Fruit fly (Drosophila melanogaster): ENCODE data around the gene SecS.

dm6 chr3R:5622985-5623630, 21.9 kb downstream of the SecS start:
- TF ChIP-seq D1 (tag; optimal IDR thresholded peaks at IDR 0.05): no peak
- no peak for TF ChIP-seq Ets98B (GFP tag; IDR thresholded peaks at IDR 0.05)
- no peak for TF ChIP-seq CG4496 (GFP tag; IDR thresholded peaks at IDR 0.05)
- no peak for TF ChIP-seq Snoo (tag; optimal IDR thresholded peaks at IDR 0.05)
- TF ChIP-seq Pif1A (GFP tag; optimal IDR thresholded peaks at IDR 0.05): peak; percentile 21

All from whole organism, pupa.